Worm (Caenorhabditis elegans) whole organism, young adult: ENCODE results near the gene F58E6.5.

Experiments
- dpl-1 ChIP-seq: fragments of 150-350 bp; optimal IDR thresholded peaks from 2 replicates; lab custom pipeline; 2014; ENCODE audit warnings: missing biosample characterization, missing genetic modification reagents, missing genetic modification characterization
- madf-3 ChIP-seq: fragments of 200-800 bp; sonication (Bioruptor generic); IDR thresholded peaks from 2 replicates; pipeline ENCODE4 v1.3.6; 2022; ENCODE audit warnings: missing genetic modification reagents, missing genetic modification characterization, missing compliant biosample characterization
- pbrm-1 ChIP-seq: fragments of 200-800 bp; sonication (Bioruptor generic); IDR thresholded peaks from 2 replicates; pipeline ENCODE4 v1.3.6; 2022; ENCODE audit warnings: missing genetic modification reagents, missing genetic modification characterization, missing compliant biosample characterization

- TF ChIP-seq dpl-1 (GFP tag; lab: Kevin White, UChicago) (no peak), pbrm-1 (GFP tag; lab: Robert Waterston, UW) (no peak), madf-3 (GFP tag; lab: Robert Waterston, UW) (no peak)
Measured at ce11 chrV:9731852-9732251, 22.5 kb downstream of the F58E6.5 start.
